Worm (Caenorhabditis elegans) whole organism, mixed stage, embryonic: ENCODE measurements around the gene aqp-6.

Experiments used
- nhr-237 ChIP-seq: fragments of 150-350 bp; optimal IDR thresholded peaks from 2 replicates; lab custom pipeline; 2014; ENCODE audit warnings: missing biosample characterization, missing genetic modification characterization
- snpc-4 ChIP-seq: fragments of 150-350 bp; optimal IDR thresholded peaks from 2 replicates; lab custom pipeline; 2014; ENCODE audit warnings: missing biosample characterization, missing genetic modification characterization
- sptf-1 ChIP-seq: sonication (generic microtip); optimal IDR thresholded peaks from 2 replicates; lab custom pipeline; 2017; ENCODE audit warnings: mild to moderate bottlenecking, missing genetic modification characterization, moderate library complexity, missing compliant biosample characterization

- TF ChIP-seq sptf-1 (tag; lab: Kevin White, UChicago), result no peak
- no peak for TF ChIP-seq snpc-4 (tag; lab: Kevin White, UChicago)
- TF ChIP-seq nhr-237 (tag; lab: Kevin White, UChicago), result no peak
Observed at ce11 chrV:10679080-10679479, 30.8 kb downstream of the aqp-6 start.
